Worm (Caenorhabditis elegans): Measurements from ENCODE around the gene nhr-31.

Gene nhr-31

DNA sequence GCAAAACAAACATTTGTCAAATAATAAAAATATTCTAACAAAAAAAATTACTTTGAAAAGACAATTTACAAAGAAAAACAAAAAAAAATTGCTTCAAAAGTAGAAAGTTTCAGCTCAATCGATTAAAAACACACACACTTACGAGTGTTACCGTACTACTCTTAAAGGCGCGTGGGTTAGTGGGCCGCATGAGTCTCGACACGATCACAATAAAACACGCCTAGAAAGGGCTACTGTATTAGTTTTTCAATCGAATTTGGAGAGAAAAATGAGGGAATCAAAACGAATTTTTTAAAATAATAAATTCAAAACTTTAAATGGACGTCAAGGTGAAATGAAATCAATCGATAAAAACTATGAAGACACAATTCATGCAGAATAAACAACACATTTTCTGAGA, 18.8 kb downstream of the nhr-31 start (continued):
- no peak for TF ChIP-seq Y95B8A.8 (GFP tag; IDR thresholded peaks at IDR 0.05)
- TF ChIP-seq attf-3 (GFP tag; conservative IDR thresholded peaks at IDR 0.05) = no peak
- TF ChIP-seq nhr-179 (tag; optimal IDR thresholded peaks at IDR 0.05) = no peak
- TF ChIP-seq T07F8.4 (tag; optimal IDR thresholded peaks at IDR 0.05) = no peak
- no peak for TF ChIP-seq chd-7 (tag; optimal IDR thresholded peaks at IDR 0.05)

DNA sequence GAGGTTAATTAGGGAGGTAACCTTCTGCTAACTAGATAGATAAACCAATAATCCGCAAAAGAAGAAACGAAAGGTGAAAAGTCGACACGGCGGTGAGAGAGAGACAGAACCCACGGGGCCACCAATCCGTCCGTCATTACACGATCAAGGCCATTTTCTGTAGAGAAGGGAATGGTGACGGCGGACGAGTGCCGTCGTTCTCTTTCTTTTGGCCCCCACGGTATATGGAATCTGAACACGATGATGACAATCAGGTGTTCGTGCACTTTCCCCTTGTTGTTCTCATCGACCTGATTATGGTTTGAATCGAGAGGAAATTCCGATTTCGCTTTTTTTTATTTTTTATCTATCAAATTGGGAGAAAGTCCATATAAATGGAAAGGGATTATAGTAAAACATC, 19.9 kb downstream of the nhr-31 start:
- TF ChIP-seq madf-3 (GFP tag; IDR thresholded peaks at IDR 0.05) (no peak), unc-62 (GFP tag; optimal IDR thresholded peaks at IDR 0.05) (no peak), cebp-1 (GFP tag; IDR thresholded peaks at IDR 0.05) (no peak), cebp-1 (tag; optimal IDR thresholded peaks at IDR 0.05) (no peak)

DNA sequence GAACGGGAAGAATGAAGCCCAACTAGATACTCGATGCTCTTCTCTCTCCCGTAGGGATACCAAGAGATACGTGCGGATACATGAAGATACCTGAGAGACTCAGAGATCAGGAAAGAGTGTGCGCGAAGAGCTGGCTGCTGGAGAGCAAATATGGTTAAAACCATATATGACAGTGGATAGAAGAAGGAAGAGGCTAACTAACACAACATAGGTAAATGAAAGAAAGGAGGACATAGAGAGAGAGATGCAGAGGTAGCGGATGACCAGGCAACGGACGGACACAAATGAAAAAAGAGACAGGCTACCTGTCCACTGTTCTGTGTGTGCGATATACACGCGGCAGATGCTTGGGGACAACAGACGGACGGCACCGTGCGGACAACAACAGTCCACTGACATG, 21.2 kb downstream of the nhr-31 start:
- no peak for TF ChIP-seq pbrm-1 (GFP tag; IDR thresholded peaks at IDR 0.05)
- TF ChIP-seq sptf-2 (GFP tag; optimal IDR thresholded peaks at IDR 0.05) = no peak

DNA sequence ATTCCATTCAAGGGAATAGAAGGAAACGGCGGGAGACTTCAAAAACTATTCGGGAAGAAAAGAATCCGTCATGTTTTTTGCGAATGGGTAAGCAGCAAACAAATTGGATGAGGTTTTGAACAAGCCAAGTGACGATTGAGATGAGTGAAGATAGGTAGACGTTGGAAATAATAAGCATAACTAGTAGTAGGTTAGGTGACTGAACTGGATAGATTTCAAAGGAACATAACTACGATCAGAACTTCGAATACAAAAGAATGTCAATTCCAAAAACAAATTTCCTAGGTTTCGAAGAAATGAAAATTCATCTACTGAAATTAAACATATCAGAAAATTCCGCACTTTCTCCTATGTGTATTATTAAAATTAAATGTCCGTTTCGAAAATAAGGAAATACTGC, 21.8 kb downstream of the nhr-31 start:
- TF ChIP-seq nfya-2 (GFP tag; IDR thresholded peaks at IDR 0.05) = no peak
- no peak for TF ChIP-seq madf-6 (GFP tag; IDR thresholded peaks at IDR 0.05)
- no peak for TF ChIP-seq nhr-179 (tag; optimal IDR thresholded peaks at IDR 0.05)
- no peak for TF ChIP-seq mxl-1 (tag; optimal IDR thresholded peaks at IDR 0.05)
- TF ChIP-seq snpc-1.3 (tag; optimal IDR thresholded peaks at IDR 0.05; ENCODE audit: insufficient read depth) = no peak
- TF ChIP-seq gei-17 (GFP tag; optimal IDR thresholded peaks at IDR 0.05) = no peak
- no peak for TF ChIP-seq B0336.3 (GFP tag; IDR thresholded peaks at IDR 0.05)

DNA sequence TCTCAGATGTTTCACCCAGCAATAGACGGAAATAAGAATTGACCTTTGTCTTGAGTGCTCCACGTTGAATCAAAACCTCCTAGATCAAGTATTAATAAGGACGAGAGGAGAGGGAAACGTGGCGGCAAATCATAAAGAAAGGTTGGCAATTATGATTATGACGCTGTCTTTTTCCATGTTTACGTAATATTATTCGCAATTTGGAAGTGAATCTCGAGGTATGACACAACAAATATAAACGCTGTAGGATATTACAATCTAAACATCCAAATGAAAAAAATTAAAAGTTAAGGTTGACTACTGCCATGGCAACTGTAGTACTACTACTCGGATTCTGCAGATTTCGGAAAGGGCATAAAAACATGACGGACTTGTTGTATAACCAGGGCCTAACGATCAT, 23.2 kb downstream of the nhr-31 start:
- TF ChIP-seq ccch-3 (GFP tag; optimal IDR thresholded peaks at IDR 0.05) (no peak), madf-10 (tag; optimal IDR thresholded peaks at IDR 0.05) (no peak)

DNA sequence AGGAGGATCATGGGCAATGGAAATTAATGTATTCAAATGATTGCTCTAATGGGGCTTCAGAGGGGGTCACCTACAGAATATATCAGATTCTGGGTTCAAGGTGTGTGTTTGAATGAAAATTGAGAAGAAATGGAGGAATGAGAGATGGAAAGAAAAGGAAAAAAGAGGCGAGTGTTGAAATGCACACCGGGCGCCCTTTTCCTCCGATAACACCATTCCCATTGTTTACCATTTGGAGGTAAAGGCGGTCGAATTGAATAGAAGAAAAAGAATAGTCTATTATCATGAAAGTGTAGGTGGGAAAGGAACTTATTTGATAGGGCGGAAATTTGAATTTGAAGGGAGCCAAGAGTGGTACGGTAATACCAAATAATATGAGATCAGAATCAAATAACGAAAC, 23.9 kb downstream of the nhr-31 start:
- TF ChIP-seq attf-6 (GFP tag; IDR thresholded peaks at IDR 0.05) = no peak
- no peak for TF ChIP-seq F57C9.4 (tag; optimal IDR thresholded peaks at IDR 0.05)
- TF ChIP-seq nhr-80 (tag; optimal IDR thresholded peaks at IDR 0.05) = peak; percentile 64
- no peak for TF ChIP-seq lin-40 (tag; optimal IDR thresholded peaks at IDR 0.05)

DNA sequence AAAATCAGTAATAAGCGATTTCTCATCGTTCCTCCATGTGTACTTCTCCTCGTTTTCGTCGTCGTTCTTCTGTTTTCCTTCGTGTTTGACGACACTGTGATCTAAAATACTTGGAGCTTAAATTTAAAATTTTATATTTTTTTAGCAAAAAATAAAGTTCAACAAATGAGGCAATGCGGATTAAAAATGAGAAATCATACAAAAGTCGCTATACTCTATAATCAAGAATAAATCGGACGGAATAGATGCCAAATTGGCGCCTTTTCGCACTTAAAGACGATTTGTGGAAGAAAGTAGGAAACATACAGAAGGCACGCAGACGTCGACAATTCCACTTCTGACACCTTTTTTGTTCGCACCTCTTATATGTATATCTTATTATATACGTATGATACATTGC, 25.3 kb downstream of the nhr-31 start, which contains the start of gene rig-4:
Gene rig-4, minus strand, starts transcription at position 101 of the 400 bp plus-strand sequence.
- TF ChIP-seq lin-54 (GFP tag; optimal IDR thresholded peaks at IDR 0.05) (no peak), atf-7 (tag; optimal IDR thresholded peaks at IDR 0.05) (no peak), F39B2.1 (GFP tag; IDR thresholded peaks at IDR 0.05) (no peak), rpc-1 (optimal IDR thresholded peaks at IDR 0.05) (no peak), rpc-1 (tag; optimal IDR thresholded peaks at IDR 0.05) (no peak), attf-6 (GFP tag; IDR thresholded peaks at IDR 0.05) (no peak)

DNA sequence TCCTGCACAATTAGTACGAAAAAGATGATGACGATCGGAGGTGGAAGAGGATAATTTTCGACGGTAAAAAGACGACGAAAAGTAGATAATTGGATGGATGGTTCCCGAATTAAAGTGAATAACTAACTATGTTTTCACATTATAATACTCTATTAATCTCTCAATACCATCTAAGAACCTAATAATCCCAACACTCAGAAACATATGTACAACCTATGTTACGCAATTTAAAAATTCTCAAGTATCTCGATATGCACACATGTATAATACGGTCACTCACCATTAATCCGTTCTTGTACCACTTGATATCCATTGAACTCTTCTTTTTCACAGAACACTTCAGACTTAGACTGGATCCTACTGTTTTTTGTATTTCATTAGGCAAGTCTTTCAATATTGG, 28.6 kb downstream of the nhr-31 start:
- no peak for TF ChIP-seq mel-28 (tag; optimal IDR thresholded peaks at IDR 0.05; ENCODE audit: borderline replicate concordance)
- TF ChIP-seq gei-17 (GFP tag; optimal IDR thresholded peaks at IDR 0.05) = no peak
- no peak for TF ChIP-seq ztf-18 (tag; optimal IDR thresholded peaks at IDR 0.05)
- no peak for TF ChIP-seq ztf-26 (tag; optimal IDR thresholded peaks at IDR 0.05)
- TF ChIP-seq zim-3 (tag; optimal IDR thresholded peaks at IDR 0.05) = no peak
- TF ChIP-seq repo-1 (tag; optimal IDR thresholded peaks at IDR 0.05) = no peak
- no peak for TF ChIP-seq F49E8.2 (tag; optimal IDR thresholded peaks at IDR 0.05; ENCODE audit: insufficient read depth)
- no peak for TF ChIP-seq rec-8 (tag; optimal IDR thresholded peaks at IDR 0.05)
- no peak for TF ChIP-seq nhr-27 (tag; optimal IDR thresholded peaks at IDR 0.05)
- TF ChIP-seq nfya-2 (GFP tag; IDR thresholded peaks at IDR 0.05) = no peak
- no peak for TF ChIP-seq lsl-1 (GFP tag; optimal IDR thresholded peaks at IDR 0.05)
- no peak for TF ChIP-seq hmg-20 (GFP tag; IDR thresholded peaks at IDR 0.05)
- no peak for TF ChIP-seq ztf-28 (GFP tag; IDR thresholded peaks at IDR 0.05)
- no peak for TF ChIP-seq lin-40 (tag; optimal IDR thresholded peaks at IDR 0.05)
- TF ChIP-seq F39B2.1 (GFP tag; IDR thresholded peaks at IDR 0.05) = no peak

Data from whole organism, young adult.